Fruit fly (Drosophila melanogaster) whole organism, embryonic: ENCODE results near the gene CG46440.
A peak's percentile ranks its signal among the peaks of the same experiment; 100 is the strongest.

ENCODE experiments used
- B-H2 ChIP-seq: fragments of 200-800 bp; sonication (Bioruptor generic); optimal IDR thresholded peaks from 2 replicates; lab custom pipeline; 2018; ENCODE audit warnings: missing biosample characterization, mild to moderate bottlenecking, missing genetic modification characterization
- CG10979 ChIP-seq: fragments of 200-800 bp; sonication (Bioruptor generic); optimal IDR thresholded peaks from 2 replicates; lab custom pipeline; 2018; ENCODE audit warnings: missing biosample characterization, mild to moderate bottlenecking, missing genetic modification characterization, moderate library complexity
- CG11695 ChIP-seq: fragments of 200-800 bp; sonication (Bioruptor generic); IDR thresholded peaks from 3 replicates; pipeline ENCODE4 v1.3.6; 2022; ENCODE audit warnings: missing biosample characterization, missing genetic modification characterization
- CG11723 ChIP-seq: fragments of 200-800 bp; sonication (Bioruptor generic); optimal IDR thresholded peaks from 2 replicates; lab custom pipeline; 2017; ENCODE audit warnings: missing biosample characterization, mild to moderate bottlenecking, missing genetic modification characterization
- CG12659 ChIP-seq: fragments of 200-800 bp; sonication (Bioruptor generic); optimal IDR thresholded peaks from 3 replicates; lab custom pipeline; 2017; ENCODE audit warnings: mild to moderate bottlenecking, missing biosample characterization, missing genetic modification reagents, missing genetic modification characterization
- CG14710 ChIP-seq: fragments of 200-800 bp; sonication (Bioruptor generic); optimal IDR thresholded peaks from 3 replicates; lab custom pipeline; 2019; ENCODE audit warnings: missing biosample characterization, mild to moderate bottlenecking, missing genetic modification characterization, moderate library complexity
- CG16813 ChIP-seq: fragments of 200-800 bp; sonication (Bioruptor generic); IDR thresholded peaks from 3 replicates; pipeline ENCODE4 v1.3.6; 2022; ENCODE audit warnings: missing biosample characterization, missing genetic modification characterization; ENCODE audit not compliant: partially characterized antibody
- CG17361 ChIP-seq: fragments of 200-800 bp; sonication (Bioruptor generic); IDR thresholded peaks from 3 replicates; pipeline ENCODE4 v1.3.6; 2022; ENCODE audit warnings: missing biosample characterization, missing genetic modification characterization
- CG18764 ChIP-seq: fragments of 200-800 bp; sonication (Bioruptor generic); optimal IDR thresholded peaks from 3 replicates; lab custom pipeline; 2016; ENCODE audit warnings: missing biosample characterization, missing genetic modification characterization
- CG2116 ChIP-seq: fragments of 200-800 bp; sonication (Bioruptor generic); optimal IDR thresholded peaks from 3 replicates; lab custom pipeline; 2018; ENCODE audit warnings: missing biosample characterization, mild to moderate bottlenecking, missing genetic modification characterization
- CG32532 ChIP-seq: fragments of 200-800 bp; sonication (Bioruptor generic); IDR thresholded peaks from 2 replicates; pipeline ENCODE4 v1.3.6; 2022; ENCODE audit warnings: missing biosample characterization, missing genetic modification characterization
- CG33557 ChIP-seq: fragments of 200-800 bp; sonication (Bioruptor generic); optimal IDR thresholded peaks from 2 replicates; lab custom pipeline; 2019; ENCODE audit warnings: missing biosample characterization, mild to moderate bottlenecking, missing genetic modification characterization, moderate library complexity
- CG42726 ChIP-seq: fragments of 200-800 bp; sonication (Bioruptor generic); IDR thresholded peaks from 2 replicates; pipeline ENCODE4 v1.3.6; 2022; ENCODE audit warnings: missing biosample characterization, missing genetic modification characterization; ENCODE audit not compliant: partially characterized antibody
- CG6765 ChIP-seq: fragments of 200-800 bp; sonication (Bioruptor generic); optimal IDR thresholded peaks from 3 replicates; lab custom pipeline; 2017; ENCODE audit warnings: missing biosample characterization, mild to moderate bottlenecking, missing genetic modification characterization
- CG6791 ChIP-seq: fragments of 200-800 bp; sonication (Bioruptor generic); IDR thresholded peaks from 3 replicates; pipeline ENCODE4 v1.3.6; 2022; ENCODE audit warnings: missing biosample characterization, missing genetic modification characterization; ENCODE audit not compliant: partially characterized antibody
- CG9797 ChIP-seq: fragments of 200-800 bp; sonication (Bioruptor generic); optimal IDR thresholded peaks from 3 replicates; lab custom pipeline; 2018; ENCODE audit warnings: missing biosample characterization, mild to moderate bottlenecking, missing genetic modification characterization
- Dp ChIP-seq: fragments of 200-800 bp; sonication (Bioruptor generic); optimal IDR thresholded peaks from 2 replicates; lab custom pipeline; 2018; ENCODE audit warnings: missing biosample characterization, mild to moderate bottlenecking, missing genetic modification characterization, moderate library complexity
- Eip74EF ChIP-seq, 2 experiments: fragments of 200-800 bp in 1 of 2; fragments of >200 bp in 1 of 2; sonication (Bioruptor generic) in 1 of 2; optimal IDR thresholded peaks; 2 replicates each; lab custom pipeline; 2017 to 2019; ENCODE audit warnings: missing biosample characterization in 2 of 2, missing genetic modification characterization in 2 of 2, mild to moderate bottlenecking in 1 of 2, moderate library complexity in 1 of 2
- Fer1 ChIP-seq: fragments of 200-800 bp; sonication (Bioruptor generic); optimal IDR thresholded peaks from 2 replicates; lab custom pipeline; 2017; ENCODE audit warnings: missing biosample characterization, mild to moderate bottlenecking, missing genetic modification characterization
- Gug ChIP-seq: fragments of 200-800 bp; sonication (Bioruptor generic); IDR thresholded peaks from 4 replicates; pipeline ENCODE4 v1.3.6; 2022; ENCODE audit warnings: missing biosample characterization, missing genetic modification characterization
- HLHmδ ChIP-seq: fragments of 200-800 bp; sonication (Bioruptor generic); optimal IDR thresholded peaks from 2 replicates; lab custom pipeline; 2018; ENCODE audit warnings: missing biosample characterization, mild to moderate bottlenecking, missing genetic modification characterization, moderate library complexity
- Lpt ChIP-seq: fragments of >200 bp; optimal IDR thresholded peaks from 2 replicates; lab custom pipeline; 2018; ENCODE audit warnings: missing biosample characterization, missing genetic modification characterization
- Myb ChIP-seq: fragments of 200-800 bp; sonication (Bioruptor generic); optimal IDR thresholded peaks from 2 replicates; lab custom pipeline; 2016; ENCODE audit warnings: missing biosample characterization, missing genetic modification characterization
- NC2β ChIP-seq: fragments of 200-800 bp; sonication (Bioruptor generic); optimal IDR thresholded peaks from 2 replicates; lab custom pipeline; 2016; ENCODE audit warnings: missing biosample characterization, missing genetic modification characterization
- Pdp1 ChIP-seq, 2 experiments: fragments of 200-800 bp; sonication (Bioruptor generic); optimal IDR thresholded peaks; 3 replicates each; lab custom pipeline; 2016; ENCODE audit warnings: missing biosample characterization in 2 of 2, missing genetic modification characterization in 2 of 2, mild to moderate bottlenecking in 1 of 2, moderate library complexity in 1 of 2
- al ChIP-seq: fragments of 200-800 bp; sonication (Bioruptor generic); IDR thresholded peaks from 2 replicates; pipeline ENCODE4 v1.3.6; 2022; ENCODE audit warnings: missing biosample characterization, missing genetic modification characterization
- amos ChIP-seq: fragments of 200-800 bp; sonication (Bioruptor generic); IDR thresholded peaks from 2 replicates; pipeline ENCODE4 v1.3.6; 2022; ENCODE audit warnings: missing biosample characterization, missing genetic modification characterization; ENCODE audit not compliant: partially characterized antibody
- bbx ChIP-seq: fragments of 200-800 bp; sonication (Bioruptor generic); IDR thresholded peaks from 2 replicates; pipeline ENCODE4 v1.3.6; 2022; ENCODE audit warnings: missing biosample characterization, missing genetic modification characterization; ENCODE audit not compliant: partially characterized antibody
- bowl ChIP-seq: fragments of 200-800 bp; sonication (Bioruptor generic); IDR thresholded peaks from 2 replicates; pipeline ENCODE4 v1.3.6; 2022; ENCODE audit warnings: missing biosample characterization, missing genetic modification characterization
- dm ChIP-seq: fragments of 200-800 bp; sonication (Bioruptor generic); optimal IDR thresholded peaks from 3 replicates; lab custom pipeline; 2016; ENCODE audit warnings: missing biosample characterization, missing genetic modification characterization
- exex ChIP-seq: fragments of 200-800 bp; sonication (Bioruptor generic); optimal IDR thresholded peaks from 4 replicates; lab custom pipeline; 2018; ENCODE audit warnings: missing biosample characterization, mild to moderate bottlenecking, missing genetic modification characterization, moderate library complexity
- gcm ChIP-seq: fragments of 200-800 bp; sonication (Bioruptor generic); optimal IDR thresholded peaks from 2 replicates; lab custom pipeline; 2019; ENCODE audit warnings: missing biosample characterization, mild to moderate bottlenecking, missing genetic modification characterization, moderate library complexity
- hb ChIP-seq: fragments of 200-800 bp; sonication (Bioruptor generic); IDR thresholded peaks from 3 replicates; pipeline ENCODE4 v1.3.6; 2022; ENCODE audit warnings: missing biosample characterization, missing genetic modification characterization; ENCODE audit not compliant: partially characterized antibody
- jumu ChIP-seq: fragments of 200-800 bp; sonication (Bioruptor generic); optimal IDR thresholded peaks from 3 replicates; lab custom pipeline; 2016; ENCODE audit warnings: missing biosample characterization, missing genetic modification characterization
- lilli ChIP-seq: fragments of 200-800 bp; sonication (Bioruptor generic); optimal IDR thresholded peaks from 3 replicates; lab custom pipeline; 2016; ENCODE audit warnings: missing biosample characterization, missing genetic modification characterization
- mirr ChIP-seq: fragments of 200-800 bp; sonication (Bioruptor generic); optimal IDR thresholded peaks from 3 replicates; lab custom pipeline; 2018; ENCODE audit warnings: missing biosample characterization, mild to moderate bottlenecking, missing genetic modification characterization
- mld ChIP-seq: fragments of 200-800 bp; sonication (Bioruptor generic); IDR thresholded peaks from 3 replicates; pipeline ENCODE4 v1.3.6; 2022; ENCODE audit warnings: missing biosample characterization, missing genetic modification characterization; ENCODE audit not compliant: partially characterized antibody
- nerfin-2 ChIP-seq: fragments of 200-800 bp; sonication (Bioruptor generic); IDR thresholded peaks from 2 replicates; pipeline ENCODE4 v1.3.6; 2022; ENCODE audit warnings: missing biosample characterization, missing genetic modification characterization; ENCODE audit not compliant: partially characterized antibody
- onecut ChIP-seq: fragments of 200-800 bp; sonication (Bioruptor generic); IDR thresholded peaks from 2 replicates; pipeline ENCODE4 v1.3.6; 2022; ENCODE audit warnings: missing biosample characterization, missing genetic modification characterization
- phol ChIP-seq: fragments of 200-800 bp; sonication (Bioruptor generic); optimal IDR thresholded peaks from 3 replicates; lab custom pipeline; 2018; ENCODE audit warnings: missing biosample characterization, mild to moderate bottlenecking, missing genetic modification characterization, moderate library complexity
- pzg ChIP-seq: fragments of 200-800 bp; sonication (Bioruptor generic); optimal IDR thresholded peaks from 3 replicates; lab custom pipeline; 2018; ENCODE audit warnings: missing biosample characterization, mild to moderate bottlenecking, missing genetic modification characterization, moderate library complexity
- row ChIP-seq: fragments of 200-800 bp; sonication (Bioruptor generic); IDR thresholded peaks from 3 replicates; pipeline ENCODE4 v1.3.6; 2022; ENCODE audit warnings: missing biosample characterization, missing genetic modification characterization
- slbo ChIP-seq: fragments of 200-800 bp; sonication (Bioruptor generic); IDR thresholded peaks from 2 replicates; pipeline ENCODE4 v1.3.6; 2022; ENCODE audit warnings: missing biosample characterization, missing genetic modification characterization
- sna ChIP-seq: fragments of 200-800 bp; sonication (Bioruptor generic); IDR thresholded peaks from 2 replicates; pipeline ENCODE4 v1.3.6; 2022; ENCODE audit warnings: missing biosample characterization, missing genetic modification characterization; ENCODE audit not compliant: partially characterized antibody
- tap ChIP-seq: fragments of 200-800 bp; optimal IDR thresholded peaks from 3 replicates; lab custom pipeline; 2019; ENCODE audit warnings: missing biosample characterization, mild to moderate bottlenecking, missing genetic modification characterization, moderate library complexity
- trem ChIP-seq: fragments of 200-800 bp; optimal IDR thresholded peaks from 3 replicates; lab custom pipeline; 2019; ENCODE audit warnings: missing biosample characterization, mild to moderate bottlenecking, missing genetic modification characterization, moderate library complexity
- zfh2 ChIP-seq: fragments of 200-800 bp; sonication (Bioruptor generic); optimal IDR thresholded peaks from 2 replicates; lab custom pipeline; 2016; ENCODE audit warnings: missing biosample characterization, missing genetic modification characterization

The CG46440 gene

DNA sequence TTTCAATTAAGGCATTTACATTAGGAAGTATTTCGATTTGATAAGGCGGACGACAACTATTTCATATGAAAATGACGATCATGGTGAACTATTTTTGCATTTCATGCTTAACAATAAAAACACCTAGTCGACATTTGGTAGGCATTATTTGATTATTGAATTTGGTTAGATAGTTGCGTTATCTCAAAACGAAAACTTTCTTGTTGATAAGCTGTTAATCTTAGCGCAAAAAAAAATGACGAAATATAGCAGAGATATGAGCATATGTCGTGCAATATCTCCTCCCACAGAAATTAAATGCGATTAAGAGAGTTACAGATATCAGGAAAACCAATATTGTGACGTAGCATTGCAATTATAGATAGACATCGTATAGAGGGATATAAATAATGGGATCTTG, 31.1 kb upstream of the CG46440 start:
- TF ChIP-seq exex (tag; lab: Kevin White, UChicago) (peak; percentile 89), gcm (GFP tag; lab: Kevin White, UChicago) (no peak), Lpt (GFP tag; lab: Kevin White, UChicago) (no peak), nerfin-2 (GFP tag; lab: Robert Waterston, UW) (no peak), Eip74EF (GFP tag; optimal IDR thresholded peaks at IDR 0.05; lab: Kevin White, UChicago) (no peak), CG18764 (GFP tag; lab: Kevin White, UChicago) (no peak), mirr (GFP tag; lab: Kevin White, UChicago) (peak; percentile 60)

DNA sequence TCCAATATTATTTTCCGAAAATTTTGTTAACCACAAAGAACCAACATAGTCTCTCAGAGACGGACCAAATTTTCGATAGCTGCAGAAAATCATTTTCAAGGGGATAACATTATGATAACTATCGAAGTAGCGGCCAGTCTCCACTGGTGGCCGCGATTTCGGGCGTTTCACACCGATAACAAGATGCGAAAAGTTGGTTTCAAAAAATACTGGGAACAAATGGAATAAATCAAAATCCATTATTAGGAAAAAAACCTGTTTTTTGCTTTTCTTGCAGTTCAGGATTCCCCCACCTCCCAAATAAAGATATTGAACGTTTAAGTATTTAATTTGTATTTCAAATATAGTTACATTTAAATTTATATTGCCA, 29.6 kb upstream of the CG46440 start, which contains the start of gene tay:
TSS of gene tay (minus strand) at position 65 of the 370 bp plus-strand sequence.
- TF ChIP-seq CG11695 (GFP tag; lab: Robert Waterston, UW) (no peak), B-H2 (GFP tag; lab: Kevin White, UChicago) (peak; percentile 15), CG2116 (GFP tag; lab: Kevin White, UChicago) (peak; percentile 42), dm (GFP tag; lab: Kevin White, UChicago) (no peak), Pdp1 (GFP tag; optimal IDR thresholded peaks at IDR 0.05; lab: Kevin White, UChicago) (peak in 1 of 2 experiments; percentile 34), CG16813 (GFP tag; lab: Robert Waterston, UW) (peak; percentile 80), zfh2 (peak; percentile 35), CG14710 (tag; lab: Kevin White, UChicago) (peak; percentile 21), HLHmδ (GFP tag; lab: Kevin White, UChicago) (no peak), CG6791 (GFP tag; lab: Robert Waterston, UW) (peak; percentile 64; the same call in 2 of the 3 replicates), pzg (GFP tag; lab: Kevin White, UChicago) (peak; percentile 84), lilli (GFP tag; lab: Kevin White, UChicago) (peak; percentile 17), phol (tag; lab: Kevin White, UChicago) (peak; percentile 29), bowl (GFP tag; lab: Robert Waterston, UW) (no peak), CG17361 (GFP tag; lab: Robert Waterston, UW) (no peak), jumu (GFP tag; lab: Kevin White, UChicago) (peak; percentile 14), onecut (GFP tag; lab: Robert Waterston, UW) (peak; percentile 20; the same call in 1 of the 2 replicates), CG10979 (tag; lab: Kevin White, UChicago) (no peak), CG9797 (GFP tag; lab: Kevin White, UChicago) (peak; percentile 38), CG33557 (GFP tag; lab: Kevin White, UChicago) (no peak), sna (GFP tag; lab: Robert Waterston, UW) (peak; percentile 34; the same call in 1 of the 2 replicates), mld (GFP tag; lab: Robert Waterston, UW) (0 out of 3 replicates have a peak, but pooled peaks have one; percentile 37), CG12659 (peak; percentile 74), tap (tag; lab: Kevin White, UChicago) (no peak), Dp (GFP tag; lab: Kevin White, UChicago) (peak; percentile 6), CG32532 (peak; percentile 37; the same call in 1 of the 2 replicates), al (0 out of 2 replicates have a peak, but pooled peaks have one; percentile 11), CG11723 (GFP tag; lab: Kevin White, UChicago) (peak; percentile 20), row (GFP tag; lab: Robert Waterston, UW) (peak; percentile 79), CG42726 (GFP tag; lab: Robert Waterston, UW) (peak; percentile 63), hb (GFP tag; lab: Robert Waterston, UW) (peak; percentile 42; the same call in 1 of the 3 replicates), Myb (GFP tag; lab: Kevin White, UChicago) (peak; percentile 42), amos (GFP tag; lab: Robert Waterston, UW) (peak; percentile 82), trem (tag; lab: Kevin White, UChicago) (peak; percentile 15), bbx (GFP tag; lab: Robert Waterston, UW) (peak; percentile 81), Fer1 (no peak), Gug (GFP tag; lab: Robert Waterston, UW) (no peak; the same call in 3 of the 4 replicates), slbo (peak; percentile 62), NC2β (GFP tag; lab: Kevin White, UChicago) (peak; percentile 8), CG6765 (no peak)
